Worm (Caenorhabditis elegans): ENCODE data around the gene srg-51.

The srg-51 gene

ce11 chrIV:15120746-15121145, 20.0 kb downstream of the srg-51 start, which contains the start of gene clec-189:
Gene clec-189 (plus strand): TSS chrIV:15120837.
- TF ChIP-seq lin-15B (tag; optimal IDR thresholded peaks at IDR 0.05) (no peak), fkh-10 (GFP tag; optimal IDR thresholded peaks at IDR 0.05) (no peak)

- TF ChIP-seq skn-1 (tag; optimal IDR thresholded peaks at IDR 0.05), result no peak
These were observed 21.5 kb downstream of the srg-51 start for ce11 chrIV:15119268-15119667.

- TF ChIP-seq lir-3 (tag; optimal IDR thresholded peaks at IDR 0.05; ENCODE audit: poor library complexity), result no peak
- no peak for TF ChIP-seq nhr-77 (tag; optimal IDR thresholded peaks at IDR 0.05)
- no peak for TF ChIP-seq tbx-2 (tag; optimal IDR thresholded peaks at IDR 0.05)
- TF ChIP-seq elt-2 (tag; optimal IDR thresholded peaks at IDR 0.05), result no peak
- TF ChIP-seq sptf-1 (tag; optimal IDR thresholded peaks at IDR 0.05), result no peak
- no peak for TF ChIP-seq fkh-4 (tag; optimal IDR thresholded peaks at IDR 0.05; ENCODE audit: borderline replicate concordance)
- no peak for TF ChIP-seq skn-1 (tag; optimal IDR thresholded peaks at IDR 0.05)
- TF ChIP-seq mef-2 (tag; optimal IDR thresholded peaks at IDR 0.05), result no peak
- no peak for TF ChIP-seq elt-3 (tag; optimal IDR thresholded peaks at IDR 0.05)
These were observed 22.3 kb downstream of the srg-51 start, which contains the start of gene M199.136 for ce11 chrIV:15118390-15118789. Gene M199.136 (plus strand): TSS chrIV:15118690.

- no peak for TF ChIP-seq C34B4.2 (tag; optimal IDR thresholded peaks at IDR 0.05)
- no peak for TF ChIP-seq nhr-28 (tag; optimal IDR thresholded peaks at IDR 0.05)
- no peak for TF ChIP-seq ztf-11 (tag; optimal IDR thresholded peaks at IDR 0.05)
- no peak for TF ChIP-seq alr-1 (tag; optimal IDR thresholded peaks at IDR 0.05; ENCODE audit: borderline replicate concordance)
- TF ChIP-seq pag-3 (tag; optimal IDR thresholded peaks at IDR 0.05; ENCODE audit: borderline replicate concordance, insufficient read depth), result no peak
- no peak for TF ChIP-seq sox-4 (tag; optimal IDR thresholded peaks at IDR 0.05)
- no peak for TF ChIP-seq lin-13 (GFP tag; optimal IDR thresholded peaks at IDR 0.05)
- TF ChIP-seq xbp-1 (tag; optimal IDR thresholded peaks at IDR 0.05), result no peak
- TF ChIP-seq C16A3.4 (tag; optimal IDR thresholded peaks at IDR 0.05), result no peak
- no peak for TF ChIP-seq Y116A8C.19 (tag; optimal IDR thresholded peaks at IDR 0.05; ENCODE audit: borderline replicate concordance)
- no peak for TF ChIP-seq aha-1 (tag; optimal IDR thresholded peaks at IDR 0.05)
- no peak for TF ChIP-seq blmp-1 (tag; optimal IDR thresholded peaks at IDR 0.05)
- no peak for TF ChIP-seq nhr-90 (tag; optimal IDR thresholded peaks at IDR 0.05; ENCODE audit: poor library complexity)
- no peak for TF ChIP-seq unc-30 (tag; optimal IDR thresholded peaks at IDR 0.05)
- TF ChIP-seq dpl-1 (GFP tag; optimal IDR thresholded peaks at IDR 0.05), result no peak
- no peak for TF ChIP-seq jun-1 (tag; optimal IDR thresholded peaks at IDR 0.05)
- no peak for TF ChIP-seq lsy-2 (tag; optimal IDR thresholded peaks at IDR 0.05)
- no peak for TF ChIP-seq irx-1 (tag; optimal IDR thresholded peaks at IDR 0.05)
- TF ChIP-seq nhr-237 (tag; optimal IDR thresholded peaks at IDR 0.05), result no peak
These were observed 26.4 kb downstream of the srg-51 start, which contains the start of gene M199.135 for ce11 chrIV:15114324-15114723. Gene M199.135 (plus strand): TSS chrIV:15114624.

- TF ChIP-seq nhr-237 (tag; optimal IDR thresholded peaks at IDR 0.05) (no peak), unc-30 (tag; optimal IDR thresholded peaks at IDR 0.05) (no peak)
These were observed 27.6 kb downstream of the srg-51 start, which contains the start of gene M199.134 for ce11 chrIV:15113117-15113516. Gene M199.134 (minus strand): TSS chrIV:15113217.

ce11 chrIV:15108475-15108874, 32.3 kb downstream of the srg-51 start, which contains the start of gene M199.2:
Gene M199.2 (plus strand): TSS chrIV:15108775.
- TF ChIP-seq pqm-1 (tag; optimal IDR thresholded peaks at IDR 0.05) (no peak), ceh-63 (GFP tag; optimal IDR thresholded peaks at IDR 0.05) (no peak), sptf-1 (tag; optimal IDR thresholded peaks at IDR 0.05) (no peak), jun-1 (tag; optimal IDR thresholded peaks at IDR 0.05) (no peak), ceh-82 (tag; optimal IDR thresholded peaks at IDR 0.05) (no peak), blmp-1 (tag; optimal IDR thresholded peaks at IDR 0.05) (no peak)

All from whole organism, L1 larva.